Fruit fly (Drosophila melanogaster) whole organism, embryonic: ENCODE measurements around the gene CG3587.

Source experiments
- Abd-B ChIP-seq: fragments of 200-800 bp; sonication (Bioruptor generic); optimal IDR thresholded peaks from 2 replicates; lab custom pipeline; 2018; ENCODE audit warnings: missing biosample characterization, mild to moderate bottlenecking, missing genetic modification characterization, moderate library complexity
- Ada2b ChIP-seq: fragments of 200-800 bp; sonication (Bioruptor generic); IDR thresholded peaks from 2 replicates; pipeline ENCODE4 v1.3.6; 2022; ENCODE audit warnings: missing biosample characterization, missing genetic modification characterization
- CG10321 ChIP-seq: fragments of 200-800 bp; sonication (Bioruptor generic); IDR thresholded peaks from 2 replicates; pipeline ENCODE4 v1.3.6; 2022; ENCODE audit warnings: missing biosample characterization, missing genetic modification characterization
- CG11695 ChIP-seq: fragments of 200-800 bp; sonication (Bioruptor generic); IDR thresholded peaks from 3 replicates; pipeline ENCODE4 v1.3.6; 2022; ENCODE audit warnings: missing biosample characterization, missing genetic modification characterization
- CG12236 ChIP-seq: fragments of 200-800 bp; sonication (Bioruptor generic); optimal IDR thresholded peaks from 2 replicates; lab custom pipeline; 2016; ENCODE audit warnings: missing biosample characterization, missing genetic modification characterization
- CG12391 ChIP-seq: fragments of 200-800 bp; sonication (Bioruptor generic); optimal IDR thresholded peaks from 3 replicates; lab custom pipeline; 2018; ENCODE audit warnings: missing biosample characterization, mild to moderate bottlenecking, missing genetic modification characterization, moderate library complexity
- CG12942 ChIP-seq: fragments of 200-800 bp; sonication (Bioruptor generic); optimal IDR thresholded peaks from 3 replicates; lab custom pipeline; 2016; ENCODE audit warnings: missing biosample characterization, missing genetic modification characterization
- CG13123 ChIP-seq: fragments of 200-800 bp; sonication (Bioruptor generic); optimal IDR thresholded peaks from 2 replicates; lab custom pipeline; 2016; ENCODE audit warnings: missing biosample characterization, missing genetic modification characterization
- CG14050 ChIP-seq: fragments of 200-800 bp; sonication (Bioruptor generic); IDR thresholded peaks from 3 replicates; pipeline ENCODE4 v1.3.6; 2022; ENCODE audit warnings: missing biosample characterization, missing genetic modification characterization
- CG14441 ChIP-seq: fragments of 200-800 bp; sonication (Bioruptor generic); IDR thresholded peaks from 2 replicates; pipeline ENCODE4 v1.3.6; 2022; ENCODE audit warnings: missing biosample characterization, missing genetic modification characterization
- CG16813 ChIP-seq: fragments of 200-800 bp; sonication (Bioruptor generic); IDR thresholded peaks from 3 replicates; pipeline ENCODE4 v1.3.6; 2022; ENCODE audit warnings: missing biosample characterization, missing genetic modification characterization; ENCODE audit not compliant: partially characterized antibody
- CG17912 ChIP-seq: fragments of 200-800 bp; sonication (Bioruptor generic); optimal IDR thresholded peaks from 2 replicates; lab custom pipeline; 2018; ENCODE audit warnings: missing biosample characterization, mild to moderate bottlenecking, missing genetic modification characterization
- CG30020 ChIP-seq: fragments of 200-800 bp; optimal IDR thresholded peaks from 2 replicates; lab custom pipeline; 2019; ENCODE audit warnings: missing biosample characterization, mild to moderate bottlenecking, missing genetic modification characterization, moderate library complexity
- CG31224 ChIP-seq: fragments of 200-800 bp; sonication (Bioruptor generic); IDR thresholded peaks from 2 replicates; pipeline ENCODE4 v1.3.6; 2022; ENCODE audit warnings: missing biosample characterization, missing genetic modification characterization
- CG3726 ChIP-seq: fragments of 200-800 bp; sonication (Bioruptor generic); IDR thresholded peaks from 3 replicates; pipeline ENCODE4, ENCODE4 v1.3.6; 2022; ENCODE audit warnings: missing biosample characterization, missing genetic modification characterization
- CG3995 ChIP-seq: fragments of 200-800 bp; sonication (Bioruptor generic); optimal IDR thresholded peaks from 3 replicates; lab custom pipeline; 2016; ENCODE audit warnings: missing biosample characterization, missing genetic modification characterization
- CG4360 ChIP-seq: fragments of 200-800 bp; sonication (Bioruptor generic); IDR thresholded peaks from 2 replicates; pipeline ENCODE4 v1.3.6; 2022; ENCODE audit warnings: missing biosample characterization, missing genetic modification characterization
- CG5180 ChIP-seq: fragments of 200-800 bp; sonication (Bioruptor generic); optimal IDR thresholded peaks from 3 replicates; lab custom pipeline; 2017; ENCODE audit warnings: missing biosample characterization, missing genetic modification characterization, mild to moderate bottlenecking, moderate library complexity, missing genetic modification reagents
- CG6254 ChIP-seq: fragments of 200-800 bp; sonication (Bioruptor generic); optimal IDR thresholded peaks from 3 replicates; lab custom pipeline; 2017; ENCODE audit warnings: mild to moderate bottlenecking, missing biosample characterization, missing genetic modification reagents, missing genetic modification characterization
- CG6654 ChIP-seq: fragments of 200-800 bp; sonication (Bioruptor generic); optimal IDR thresholded peaks from 2 replicates; lab custom pipeline; 2017; ENCODE audit warnings: missing biosample characterization, mild to moderate bottlenecking, missing genetic modification characterization
- CG7963 ChIP-seq: fragments of 200-800 bp; sonication (Bioruptor generic); IDR thresholded peaks from 3 replicates; pipeline ENCODE4 v1.3.6; 2022; ENCODE audit warnings: missing biosample characterization, missing genetic modification characterization; ENCODE audit not compliant: partially characterized antibody
- CG8924 ChIP-seq: fragments of 200-800 bp; optimal IDR thresholded peaks from 3 replicates; lab custom pipeline; 2019; ENCODE audit warnings: missing biosample characterization, mild to moderate bottlenecking, missing genetic modification characterization, moderate library complexity
- Dll ChIP-seq: fragments of 200-800 bp; sonication (Bioruptor generic); IDR thresholded peaks from 4 replicates; pipeline ENCODE4 v1.3.6; 2022; ENCODE audit warnings: missing biosample characterization, missing genetic modification characterization; ENCODE audit not compliant: partially characterized antibody
- Dp ChIP-seq: fragments of 200-800 bp; sonication (Bioruptor generic); optimal IDR thresholded peaks from 2 replicates; lab custom pipeline; 2018; ENCODE audit warnings: missing biosample characterization, mild to moderate bottlenecking, missing genetic modification characterization, moderate library complexity
- E2f1 ChIP-seq: fragments of 200-800 bp; sonication (Bioruptor generic); IDR thresholded peaks from 2 replicates; pipeline ENCODE4 v1.3.6; 2022; ENCODE audit warnings: missing biosample characterization, missing genetic modification characterization
- Ets97D ChIP-seq: fragments of 200-800 bp; sonication (Bioruptor generic); optimal IDR thresholded peaks from 3 replicates; lab custom pipeline; 2016; ENCODE audit warnings: missing biosample characterization, missing genetic modification characterization
- Gsc ChIP-seq: fragments of 200-800 bp; sonication (Bioruptor generic); IDR thresholded peaks from 2 replicates; pipeline ENCODE4 v1.3.6; 2022; ENCODE audit warnings: missing biosample characterization, missing genetic modification characterization
- HHEX ChIP-seq: fragments of 200-800 bp; sonication (Bioruptor generic); optimal IDR thresholded peaks from 3 replicates; lab custom pipeline; 2017; ENCODE audit warnings: missing biosample characterization, mild to moderate bottlenecking, missing genetic modification characterization, missing genetic modification reagents
- Hsf ChIP-seq: fragments of 200-800 bp; sonication (Bioruptor generic); optimal IDR thresholded peaks from 3 replicates; lab custom pipeline; 2016; ENCODE audit warnings: missing biosample characterization, missing genetic modification characterization
- Lim3 ChIP-seq: fragments of 200-800 bp; sonication (Bioruptor generic); IDR thresholded peaks from 2 replicates; pipeline ENCODE4 v1.3.6; 2022; ENCODE audit warnings: missing biosample characterization, missing genetic modification characterization
- Mad ChIP-seq: fragments of 200-800 bp; sonication (Bioruptor generic); optimal IDR thresholded peaks from 2 replicates; lab custom pipeline; 2016; ENCODE audit warnings: missing biosample characterization, missing genetic modification characterization
- Meics ChIP-seq: fragments of 200-800 bp; sonication (Bioruptor generic); optimal IDR thresholded peaks from 2 replicates; lab custom pipeline; 2017; ENCODE audit warnings: missing biosample characterization, mild to moderate bottlenecking, missing genetic modification characterization
- Neu2 ChIP-seq: fragments of 200-800 bp; sonication (Bioruptor generic); optimal IDR thresholded peaks from 3 replicates; lab custom pipeline; 2016; ENCODE audit warnings: missing biosample characterization, missing genetic modification characterization, borderline replicate concordance
- NfI ChIP-seq: fragments of 200-800 bp; sonication (Bioruptor generic); optimal IDR thresholded peaks from 3 replicates; lab custom pipeline; 2018; ENCODE audit warnings: missing biosample characterization, mild to moderate bottlenecking, missing genetic modification characterization, moderate library complexity
- Trl ChIP-seq, 3 experiments: fragments of >200 bp in 2 of 3; fragments of 200-800 bp in 1 of 3; sonication (Bioruptor generic) in 1 of 3; optimal IDR thresholded peaks; 2 replicates in 1 of 3; 3 replicates in 2 of 3; lab custom pipeline; 2016 to 2017; ENCODE audit warnings: missing biosample characterization in 1 of 3, missing genetic modification characterization in 1 of 3
- ara ChIP-seq: fragments of 200-800 bp; sonication (Bioruptor generic); IDR thresholded peaks from 2 replicates; pipeline ENCODE4 v1.3.6; 2022; ENCODE audit warnings: missing biosample characterization, missing genetic modification characterization
- bbx ChIP-seq: fragments of 200-800 bp; sonication (Bioruptor generic); IDR thresholded peaks from 2 replicates; pipeline ENCODE4 v1.3.6; 2022; ENCODE audit warnings: missing biosample characterization, missing genetic modification characterization; ENCODE audit not compliant: partially characterized antibody
- bcd ChIP-seq: fragments of 200-800 bp; sonication (Bioruptor generic); optimal IDR thresholded peaks from 2 replicates; lab custom pipeline; 2017; ENCODE audit warnings: missing biosample characterization, mild to moderate bottlenecking, missing genetic modification characterization
- caup ChIP-seq: fragments of 200-800 bp; sonication (Bioruptor generic); optimal IDR thresholded peaks from 3 replicates; lab custom pipeline; 2017; ENCODE audit warnings: missing biosample characterization, mild to moderate bottlenecking, missing genetic modification characterization, moderate library complexity; ENCODE audit not compliant: severe bottlenecking
- corto ChIP-seq: fragments of 200-800 bp; sonication (Bioruptor generic); optimal IDR thresholded peaks from 2 replicates; lab custom pipeline; 2016; ENCODE audit warnings: missing biosample characterization, mild to moderate bottlenecking, missing genetic modification characterization, moderate library complexity
- fd96Cb ChIP-seq: fragments of 200-800 bp; sonication (Bioruptor generic); optimal IDR thresholded peaks from 2 replicates; lab custom pipeline; 2018; ENCODE audit warnings: missing biosample characterization, mild to moderate bottlenecking, missing genetic modification characterization, moderate library complexity
- gcm2 ChIP-seq: fragments of 200-800 bp; sonication (Bioruptor generic); optimal IDR thresholded peaks from 2 replicates; lab custom pipeline; 2016; ENCODE audit warnings: missing biosample characterization, missing genetic modification characterization
- pan ChIP-seq, 4 experiments: fragments of >200 bp in 3 of 4; fragments of 200-800 bp in 1 of 4; sonication (Bioruptor generic) in 1 of 4; optimal IDR thresholded peaks in 3 of 4; IDR thresholded peaks in 1 of 4; 2 replicates each; pipeline versions ENCODE4 v1.3.6 to Lab custom; 2017 to 2022; ENCODE audit warnings: missing biosample characterization in 2 of 4, missing genetic modification characterization in 2 of 4, mixed read lengths in 1 of 4
- peb ChIP-seq: fragments of 200-800 bp; sonication (Bioruptor generic); IDR thresholded peaks from 2 replicates; pipeline ENCODE4 v1.3.6; 2022; ENCODE audit warnings: missing biosample characterization, missing genetic modification characterization
- sim ChIP-seq: fragments of 200-800 bp; sonication (Bioruptor generic); IDR thresholded peaks from 2 replicates; pipeline ENCODE4 v1.3.6; 2022; ENCODE audit warnings: missing biosample characterization, missing genetic modification characterization
- twi ChIP-seq: fragments of 200-800 bp; optimal IDR thresholded peaks from 2 replicates; lab custom pipeline; 2019; ENCODE audit warnings: missing biosample characterization, mild to moderate bottlenecking, missing genetic modification characterization, moderate library complexity
- wek ChIP-seq: fragments of 200-800 bp; sonication (Bioruptor generic); optimal IDR thresholded peaks from 3 replicates; lab custom pipeline; 2018; ENCODE audit warnings: missing biosample characterization, mild to moderate bottlenecking, missing genetic modification characterization, moderate library complexity
- wor ChIP-seq: fragments of 200-800 bp; sonication (Bioruptor generic); IDR thresholded peaks from 2 replicates; pipeline ENCODE4 v1.3.6; 2022; ENCODE audit warnings: missing biosample characterization, missing genetic modification characterization

CG3587 gene

DNA sequence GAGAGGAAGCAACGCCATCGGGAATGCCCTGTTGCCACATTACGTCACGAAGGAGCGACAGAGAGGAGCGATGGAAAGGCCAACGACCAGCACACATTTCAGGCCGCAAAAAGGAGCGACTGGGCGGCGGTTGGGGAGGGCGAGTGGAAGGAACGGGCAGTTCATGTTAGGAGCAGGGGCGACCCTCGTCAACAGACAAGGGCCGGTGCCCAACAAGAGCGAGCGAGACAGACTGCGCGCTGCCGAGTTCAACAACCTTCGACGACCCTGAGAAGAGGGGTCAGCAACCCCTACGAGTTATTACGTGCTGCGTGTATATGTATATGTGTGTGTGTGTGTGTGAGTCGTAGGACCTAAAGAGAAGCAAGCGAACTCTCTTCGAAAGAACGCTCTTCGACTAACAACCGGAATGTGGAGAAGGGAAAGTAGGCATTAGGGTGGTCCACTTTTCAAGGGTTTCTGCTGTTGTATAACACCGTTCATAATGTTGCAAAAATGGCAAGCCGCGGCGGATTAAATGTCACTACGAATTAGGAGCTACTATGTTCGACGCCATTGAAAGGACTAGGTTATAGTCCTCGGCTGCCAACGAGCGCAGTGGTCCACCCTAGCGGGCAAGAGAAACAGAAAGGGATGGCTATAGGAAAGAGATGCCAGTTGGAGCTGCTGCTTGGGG, 11.4 kb downstream of the CG3587 start (continued):
- TF ChIP-seq CG17912 (GFP tag; lab: Kevin White, UChicago) (peak; percentile 74), CG31224 (GFP tag; lab: Robert Waterston, UW) (peak; percentile 87), pan (optimal IDR thresholded peaks at IDR 0.05; lab: Kevin White, UChicago) (no peak), pan (GFP tag; optimal IDR thresholded peaks at IDR 0.05 in 1 of 2, IDR thresholded peaks at IDR 0.05 in 1 of 2) (peak in 1 of 2 experiments; percentile 93), twi (tag; lab: Kevin White, UChicago) (peak; percentile 76), CG4360 (GFP tag; lab: Robert Waterston, UW) (peak; percentile 78), bbx (GFP tag; lab: Robert Waterston, UW) (no peak), CG12391 (peak; percentile 96), Abd-B (GFP tag; lab: Kevin White, UChicago) (peak; percentile 69), Neu2 (peak; percentile 50), NfI (GFP tag; lab: Kevin White, UChicago) (peak; percentile 96), CG5180 (GFP tag; lab: Kevin White, UChicago) (peak; percentile 83), CG12942 (peak; percentile 94), Lim3 (no peak), Meics (peak; percentile 95), sim (GFP tag; lab: Robert Waterston, UW) (peak; percentile 93), CG6254 (GFP tag; lab: Kevin White, UChicago) (peak; percentile 95), CG7963 (no peak), peb (GFP tag; lab: Robert Waterston, UW) (peak; percentile 87), Ada2b (GFP tag; lab: Robert Waterston, UW) (peak; percentile 93), CG3726 (GFP tag; lab: Robert Waterston, UW) (peak; percentile 88), Ets97D (GFP tag; lab: Kevin White, UChicago) (peak; percentile 86), HHEX (peak; percentile 95), CG16813 (no peak), CG14441 (peak; percentile 92), Trl (optimal IDR thresholded peaks at IDR 0.05; lab: Kevin White, UChicago) (peak; percentile 55 to 64), Trl (GFP tag; optimal IDR thresholded peaks at IDR 0.05; lab: Kevin White, UChicago) (peak; percentile 96), Mad (GFP tag; lab: Kevin White, UChicago) (peak; percentile 93), CG30020 (tag; lab: Kevin White, UChicago) (peak; percentile 70), Dll (GFP tag; lab: Robert Waterston, UW) (no peak), CG3995 (GFP tag; lab: Kevin White, UChicago) (peak; percentile 72), Gsc (GFP tag; lab: Robert Waterston, UW) (peak; percentile 70), bcd (GFP tag; lab: Kevin White, UChicago) (peak; percentile 95), CG12236 (peak; percentile 94), CG6654 (GFP tag; lab: Kevin White, UChicago) (peak; percentile 86), caup (GFP tag; lab: Kevin White, UChicago) (peak; percentile 96), ara (GFP tag; lab: Robert Waterston, UW) (peak; percentile 96), CG13123 (GFP tag; lab: Kevin White, UChicago) (peak; percentile 92), wor (GFP tag; lab: Robert Waterston, UW) (peak; percentile 85), CG11695 (peak; percentile 94), Hsf (GFP tag; lab: Kevin White, UChicago) (peak; percentile 95), Dp (GFP tag; lab: Kevin White, UChicago) (peak; percentile 3), E2f1 (GFP tag; lab: Robert Waterston, UW) (peak; percentile 95), CG10321 (GFP tag; lab: Robert Waterston, UW) (peak; percentile 59), CG8924 (tag; lab: Kevin White, UChicago) (peak; percentile 95), gcm2 (GFP tag; lab: Kevin White, UChicago) (peak; percentile 85), fd96Cb (tag; lab: Kevin White, UChicago) (peak; percentile 96), CG14050 (GFP tag; lab: Robert Waterston, UW) (peak; percentile 84), wek (GFP tag; lab: Kevin White, UChicago) (peak; percentile 88), corto (GFP tag; lab: Kevin White, UChicago) (peak; percentile 93)
